Fruit fly (Drosophila melanogaster) whole organism, embryonic: ENCODE measurements around the gene CG32161.
A peak's percentile ranks its signal among the peaks of the same experiment; 100 is the strongest.

Experiments
- Aef1 ChIP-seq: fragments of 200-800 bp; sonication (Bioruptor generic); IDR thresholded peaks from 3 replicates; pipeline ENCODE4 v1.3.6; 2022; ENCODE audit warnings: missing biosample characterization, missing genetic modification characterization
- Antp ChIP-seq: fragments of 200-800 bp; sonication (Bioruptor generic); optimal IDR thresholded peaks from 3 replicates; lab custom pipeline; 2016; ENCODE audit warnings: missing biosample characterization, missing genetic modification characterization
- Atf3 ChIP-seq: fragments of 200-800 bp; sonication (Bioruptor generic); optimal IDR thresholded peaks from 3 replicates; lab custom pipeline; 2016; ENCODE audit warnings: missing biosample characterization, missing genetic modification characterization
- CG10209 ChIP-seq: fragments of 200-800 bp; sonication (Bioruptor generic); optimal IDR thresholded peaks from 3 replicates; lab custom pipeline; 2017; ENCODE audit warnings: missing biosample characterization, mild to moderate bottlenecking, missing genetic modification characterization, missing genetic modification reagents
- CG10565 ChIP-seq: fragments of 200-800 bp; sonication (Bioruptor generic); optimal IDR thresholded peaks from 3 replicates; lab custom pipeline; 2016; ENCODE audit warnings: missing biosample characterization, mild to moderate bottlenecking, missing genetic modification characterization
- CG11247 ChIP-seq: fragments of 200-800 bp; sonication (Bioruptor generic); IDR thresholded peaks from 2 replicates; pipeline ENCODE4 v1.3.6; 2022; ENCODE audit warnings: missing biosample characterization, missing genetic modification characterization
- CG12769 ChIP-seq: fragments of 200-800 bp; sonication (Bioruptor generic); optimal IDR thresholded peaks from 2 replicates; lab custom pipeline; 2019; ENCODE audit warnings: missing biosample characterization, mild to moderate bottlenecking, missing genetic modification characterization, moderate library complexity
- CG13424 ChIP-seq: fragments of 200-800 bp; sonication (Bioruptor generic); optimal IDR thresholded peaks from 2 replicates; lab custom pipeline; 2019; ENCODE audit warnings: missing biosample characterization, mild to moderate bottlenecking, missing genetic modification characterization, moderate library complexity
- CG13775 ChIP-seq: fragments of 200-800 bp; sonication (Bioruptor generic); optimal IDR thresholded peaks from 3 replicates; lab custom pipeline; 2017; ENCODE audit warnings: missing biosample characterization, mild to moderate bottlenecking, missing genetic modification characterization
- CG13894 ChIP-seq: fragments of 200-800 bp; sonication (Bioruptor generic); optimal IDR thresholded peaks from 3 replicates; lab custom pipeline; 2018; ENCODE audit warnings: missing biosample characterization, mild to moderate bottlenecking, missing genetic modification characterization, moderate library complexity
- CG15601 ChIP-seq: fragments of 200-800 bp; sonication (Bioruptor generic); optimal IDR thresholded peaks from 3 replicates; lab custom pipeline; 2019; ENCODE audit warnings: missing biosample characterization, mild to moderate bottlenecking, missing genetic modification characterization, moderate library complexity
- CG17385 ChIP-seq: fragments of 200-800 bp; sonication (Bioruptor generic); optimal IDR thresholded peaks from 3 replicates; lab custom pipeline; 2018; ENCODE audit warnings: missing biosample characterization, mild to moderate bottlenecking, missing genetic modification characterization
- CG18764 ChIP-seq: fragments of 200-800 bp; sonication (Bioruptor generic); optimal IDR thresholded peaks from 3 replicates; lab custom pipeline; 2016; ENCODE audit warnings: missing biosample characterization, missing genetic modification characterization
- CG34422 ChIP-seq: fragments of 200-800 bp; sonication (Bioruptor generic); IDR thresholded peaks from 3 replicates; pipeline ENCODE4 v1.3.6; 2022; ENCODE audit warnings: missing biosample characterization, missing genetic modification characterization
- CG43689 ChIP-seq: fragments of 200-800 bp; sonication (Bioruptor generic); IDR thresholded peaks from 2 replicates; pipeline ENCODE4 v1.3.6; 2022; ENCODE audit warnings: missing biosample characterization, missing genetic modification characterization
- CG5953 ChIP-seq: fragments of 200-800 bp; sonication (Bioruptor generic); IDR thresholded peaks from 2 replicates; pipeline ENCODE4 v1.3.6; 2022; ENCODE audit warnings: missing biosample characterization, missing genetic modification characterization
- CG7928 ChIP-seq: fragments of 200-800 bp; sonication (Bioruptor generic); optimal IDR thresholded peaks from 2 replicates; lab custom pipeline; 2017; ENCODE audit warnings: missing biosample characterization, mild to moderate bottlenecking, missing genetic modification characterization
- CG8359 ChIP-seq: fragments of 200-800 bp; sonication (Bioruptor generic); optimal IDR thresholded peaks from 2 replicates; lab custom pipeline; 2017; ENCODE audit warnings: missing biosample characterization, mild to moderate bottlenecking, missing genetic modification characterization, borderline replicate concordance
- CG9215 ChIP-seq: fragments of 200-800 bp; sonication (Bioruptor generic); IDR thresholded peaks from 2 replicates; pipeline ENCODE4 v1.3.6; 2022; ENCODE audit warnings: missing biosample characterization, missing genetic modification characterization
- HLHmδ ChIP-seq: fragments of 200-800 bp; sonication (Bioruptor generic); optimal IDR thresholded peaks from 2 replicates; lab custom pipeline; 2018; ENCODE audit warnings: missing biosample characterization, mild to moderate bottlenecking, missing genetic modification characterization, moderate library complexity
- Hand ChIP-seq: fragments of 200-800 bp; sonication (Bioruptor generic); optimal IDR thresholded peaks from 2 replicates; lab custom pipeline; 2017; ENCODE audit warnings: mild to moderate bottlenecking, missing biosample characterization, missing genetic modification reagents, missing genetic modification characterization
- HmgZ ChIP-seq: fragments of 200-800 bp; sonication (Bioruptor generic); optimal IDR thresholded peaks from 2 replicates; lab custom pipeline; 2018; ENCODE audit warnings: missing biosample characterization, mild to moderate bottlenecking, missing genetic modification characterization
- Lpt ChIP-seq: fragments of >200 bp; optimal IDR thresholded peaks from 2 replicates; lab custom pipeline; 2018; ENCODE audit warnings: missing biosample characterization, missing genetic modification characterization
- MESR4 ChIP-seq: fragments of 200-800 bp; sonication (Bioruptor generic); optimal IDR thresholded peaks from 2 replicates; lab custom pipeline; 2018; ENCODE audit warnings: missing biosample characterization, mild to moderate bottlenecking, missing genetic modification characterization, moderate library complexity
- Oaz ChIP-seq: fragments of 200-800 bp; sonication (Bioruptor generic); IDR thresholded peaks from 2 replicates; pipeline ENCODE4 v1.3.6; 2022; ENCODE audit warnings: missing biosample characterization, missing genetic modification characterization
- Sin3A ChIP-seq: fragments of >200 bp; optimal IDR thresholded peaks from 2 replicates; lab custom pipeline; 2018
- ato ChIP-seq: fragments of 200-800 bp; sonication (Bioruptor generic); IDR thresholded peaks from 2 replicates; pipeline ENCODE4 v1.3.6; 2022; ENCODE audit warnings: missing biosample characterization, missing genetic modification characterization; ENCODE audit not compliant: partially characterized antibody
- bsh ChIP-seq, 2 experiments: fragments of 200-800 bp; sonication (Bioruptor generic); optimal IDR thresholded peaks; 2 replicates each; lab custom pipeline; 2017 to 2018; ENCODE audit warnings: mild to moderate bottlenecking in 2 of 2, missing biosample characterization in 2 of 2, missing genetic modification characterization in 2 of 2, moderate library complexity in 1 of 2
- chn ChIP-seq: fragments of 200-800 bp; sonication (Bioruptor generic); optimal IDR thresholded peaks from 2 replicates; lab custom pipeline; 2016; ENCODE audit warnings: missing biosample characterization, missing genetic modification characterization
- exex ChIP-seq: fragments of 200-800 bp; sonication (Bioruptor generic); optimal IDR thresholded peaks from 4 replicates; lab custom pipeline; 2018; ENCODE audit warnings: missing biosample characterization, mild to moderate bottlenecking, missing genetic modification characterization, moderate library complexity
- fd96Cb ChIP-seq: fragments of 200-800 bp; sonication (Bioruptor generic); optimal IDR thresholded peaks from 2 replicates; lab custom pipeline; 2018; ENCODE audit warnings: missing biosample characterization, mild to moderate bottlenecking, missing genetic modification characterization, moderate library complexity
- gcm2 ChIP-seq: fragments of 200-800 bp; sonication (Bioruptor generic); optimal IDR thresholded peaks from 2 replicates; lab custom pipeline; 2016; ENCODE audit warnings: missing biosample characterization, missing genetic modification characterization
- hkb ChIP-seq, 2 experiments: fragments of 200-800 bp in 1 of 2; fragments of >200 bp in 1 of 2; sonication (Bioruptor generic) in 1 of 2; IDR thresholded peaks in 1 of 2; optimal IDR thresholded peaks in 1 of 2; 2 replicates each; pipeline versions ENCODE4 v1.3.6 to Lab custom; 2017 to 2022; ENCODE audit warnings: missing biosample characterization in 1 of 2, missing genetic modification characterization in 1 of 2
- kay ChIP-seq: fragments of 200-800 bp; sonication (Bioruptor generic); optimal IDR thresholded peaks from 2 replicates; lab custom pipeline; 2016; ENCODE audit warnings: missing biosample characterization, missing genetic modification characterization
- klu ChIP-seq: fragments of 200-800 bp; sonication (Bioruptor generic); IDR thresholded peaks from 2 replicates; pipeline ENCODE4 v1.3.6; 2022; ENCODE audit warnings: missing biosample characterization, missing genetic modification characterization
- knrl ChIP-seq: fragments of 200-800 bp; sonication (Bioruptor generic); IDR thresholded peaks from 3 replicates; pipeline ENCODE4 v1.3.6; 2022; ENCODE audit warnings: missing biosample characterization, missing genetic modification characterization; ENCODE audit not compliant: partially characterized antibody
- lab ChIP-seq: fragments of 200-800 bp; sonication (Bioruptor generic); optimal IDR thresholded peaks from 3 replicates; lab custom pipeline; 2017; ENCODE audit warnings: missing biosample characterization, missing genetic modification characterization, mild to moderate bottlenecking, moderate library complexity, missing genetic modification reagents
- lilli ChIP-seq: fragments of 200-800 bp; sonication (Bioruptor generic); optimal IDR thresholded peaks from 3 replicates; lab custom pipeline; 2016; ENCODE audit warnings: missing biosample characterization, missing genetic modification characterization
- lov ChIP-seq, 2 experiments: fragments of 200-800 bp in 1 of 2; fragments of >200 bp in 1 of 2; sonication (Bioruptor generic) in 1 of 2; IDR thresholded peaks in 1 of 2; optimal IDR thresholded peaks in 1 of 2; 2 replicates in 1 of 2; 3 replicates in 1 of 2; pipeline versions ENCODE4 v1.3.6 to Lab custom; 2017 to 2022; ENCODE audit warnings: missing biosample characterization in 1 of 2, missing genetic modification characterization in 1 of 2
- nerfin-1 ChIP-seq: fragments of 200-800 bp; sonication (Bioruptor generic); optimal IDR thresholded peaks from 3 replicates; lab custom pipeline; 2019; ENCODE audit warnings: missing biosample characterization, mild to moderate bottlenecking, missing genetic modification characterization, moderate library complexity
- pb ChIP-seq: fragments of 200-800 bp; sonication (Bioruptor generic); optimal IDR thresholded peaks from 3 replicates; lab custom pipeline; 2016; ENCODE audit warnings: missing biosample characterization, missing genetic modification characterization
- pfk ChIP-seq: fragments of 200-800 bp; sonication (Bioruptor generic); optimal IDR thresholded peaks from 2 replicates; lab custom pipeline; 2018; ENCODE audit warnings: missing biosample characterization, mild to moderate bottlenecking, missing genetic modification characterization, moderate library complexity
- rib ChIP-seq: fragments of 200-800 bp; sonication (Bioruptor generic); IDR thresholded peaks from 2 replicates; pipeline ENCODE4 v1.3.6; 2022; ENCODE audit warnings: missing biosample characterization, missing genetic modification characterization
- ssp ChIP-seq: fragments of 200-800 bp; sonication (Bioruptor generic); IDR thresholded peaks from 2 replicates; pipeline ENCODE4 v1.3.6; 2022; ENCODE audit warnings: missing biosample characterization, missing genetic modification characterization
- tio ChIP-seq: fragments of 200-800 bp; sonication (Bioruptor generic); optimal IDR thresholded peaks from 2 replicates; lab custom pipeline; 2017; ENCODE audit warnings: missing biosample characterization, missing genetic modification characterization, inconsistent platforms
- vnd ChIP-seq: fragments of 200-800 bp; sonication (Bioruptor generic); IDR thresholded peaks from 3 replicates; pipeline ENCODE4 v1.3.6; 2022; ENCODE audit warnings: missing biosample characterization, missing genetic modification characterization; ENCODE audit not compliant: partially characterized antibody
- wdn ChIP-seq: fragments of 200-800 bp; sonication (Bioruptor generic); IDR thresholded peaks from 2 replicates; pipeline ENCODE4 v1.3.6; 2022; ENCODE audit warnings: missing biosample characterization, missing genetic modification characterization
- wor ChIP-seq: fragments of 200-800 bp; sonication (Bioruptor generic); IDR thresholded peaks from 2 replicates; pipeline ENCODE4 v1.3.6; 2022; ENCODE audit warnings: missing biosample characterization, missing genetic modification characterization

The CG32161 gene

DNA sequence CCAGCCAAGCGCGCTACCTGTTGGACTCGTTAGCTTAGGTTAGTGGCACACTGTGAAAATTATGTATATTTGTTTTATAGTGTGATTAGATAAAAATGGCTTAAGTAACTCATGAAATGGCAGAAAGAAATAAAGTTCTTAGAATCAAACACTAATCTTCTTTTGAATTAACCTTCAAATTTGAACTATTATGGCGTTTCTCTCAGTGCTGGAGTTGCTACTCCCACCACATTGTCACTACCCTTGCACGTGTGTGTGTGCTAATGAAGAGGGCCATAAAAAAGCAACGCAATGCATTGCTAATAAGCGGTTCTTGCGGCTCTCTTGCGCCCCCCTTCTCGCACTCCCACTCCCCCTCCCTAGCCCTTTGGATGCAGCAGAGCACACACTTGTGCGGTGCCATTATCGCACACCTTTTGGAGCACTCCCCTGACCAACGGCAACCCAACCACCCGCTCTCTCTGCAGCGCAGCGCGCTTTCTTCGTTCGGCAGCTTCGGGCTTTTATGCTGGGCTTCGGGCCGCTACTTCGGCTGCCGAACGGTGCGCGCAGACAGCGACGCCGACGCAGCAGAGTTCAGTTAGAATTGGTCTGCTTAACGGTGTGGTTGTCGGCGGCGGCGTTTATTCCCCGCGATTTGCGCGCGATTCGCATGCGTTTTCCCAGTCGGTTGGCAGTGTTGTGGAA lies 44.8 kb downstream of the CG32161 start (continued):
- TF ChIP-seq vnd, result 0 out of 3 replicates have a peak, but pooled peaks have one; percentile 25
- peak; percentile 52; the same call in 1 of the 2 replicates for TF ChIP-seq CG43689 (GFP tag; lab: Robert Waterston, UW)
- peak; percentile 82 for TF ChIP-seq Oaz (GFP tag; lab: Robert Waterston, UW)
- TF ChIP-seq tio (GFP tag; lab: Kevin White, UChicago), result peak; percentile 87
- peak; percentile 87 for TF ChIP-seq lab
- TF ChIP-seq CG7928, result peak; percentile 51
- peak; percentile 66 for TF ChIP-seq CG12769 (tag; lab: Kevin White, UChicago)
- TF ChIP-seq kay (GFP tag; lab: Kevin White, UChicago), result peak; percentile 68
- peak; percentile 75 for TF ChIP-seq wdn (GFP tag; lab: Robert Waterston, UW)
- no peak for TF ChIP-seq lov (optimal IDR thresholded peaks at IDR 0.05; lab: Kevin White, UChicago)
- TF ChIP-seq lov (GFP tag; IDR thresholded peaks at IDR 0.05; lab: Robert Waterston, UW), result peak; percentile 90
- peak; percentile 79 for TF ChIP-seq klu (GFP tag; lab: Robert Waterston, UW)
- TF ChIP-seq CG10209 (GFP tag; lab: Kevin White, UChicago), result peak; percentile 86
- peak; percentile 81 for TF ChIP-seq CG13775
- peak; percentile 82 for TF ChIP-seq chn
- no peak for TF ChIP-seq Lpt
- peak; percentile 74 for TF ChIP-seq lilli (GFP tag; lab: Kevin White, UChicago)
- TF ChIP-seq pb (GFP tag; lab: Kevin White, UChicago), result peak; percentile 69
- peak; percentile 92 for TF ChIP-seq CG15601 (tag; lab: Kevin White, UChicago)
- peak; percentile 92 for TF ChIP-seq CG13424 (tag; lab: Kevin White, UChicago)
- peak; percentile 89 for TF ChIP-seq CG34422 (GFP tag; lab: Robert Waterston, UW)
- TF ChIP-seq CG17385 (GFP tag; lab: Kevin White, UChicago), result peak; percentile 88
- peak; percentile 88 for TF ChIP-seq nerfin-1 (tag; lab: Kevin White, UChicago)
- peak; percentile 65 for TF ChIP-seq CG9215 (GFP tag; lab: Robert Waterston, UW)
- TF ChIP-seq ato (GFP tag; lab: Robert Waterston, UW), result 0 out of 2 replicates have a peak, but pooled peaks have one; percentile 30
- TF ChIP-seq rib (GFP tag; lab: Robert Waterston, UW), result peak; percentile 76
- TF ChIP-seq HmgZ, result peak; percentile 62
- TF ChIP-seq fd96Cb (tag; lab: Kevin White, UChicago), result peak; percentile 93
- peak; percentile 23 for TF ChIP-seq MESR4 (GFP tag; lab: Kevin White, UChicago)
- TF ChIP-seq wor (GFP tag; lab: Robert Waterston, UW), result peak; percentile 94
- peak; percentile 1 for TF ChIP-seq HLHmδ (GFP tag; lab: Kevin White, UChicago)
- peak; percentile 85 for TF ChIP-seq CG18764 (GFP tag; lab: Kevin White, UChicago)
- peak; percentile 90 for TF ChIP-seq CG5953 (GFP tag; lab: Robert Waterston, UW)
- peak; percentile 86 for TF ChIP-seq ssp (GFP tag; lab: Robert Waterston, UW)
- peak; percentile 26; the same call in 1 of the 3 replicates for TF ChIP-seq knrl
- peak; percentile 89 for TF ChIP-seq Aef1 (GFP tag; lab: Robert Waterston, UW)
- no peak for TF ChIP-seq hkb (optimal IDR thresholded peaks at IDR 0.05; lab: Kevin White, UChicago)
- TF ChIP-seq hkb (GFP tag; IDR thresholded peaks at IDR 0.05; lab: Robert Waterston, UW), result peak; percentile 95
- TF ChIP-seq pfk (GFP tag; lab: Kevin White, UChicago), result no peak
- peak; percentile 77 for TF ChIP-seq gcm2 (GFP tag; lab: Kevin White, UChicago)
- peak; percentile 88 for TF ChIP-seq Antp (GFP tag; lab: Kevin White, UChicago)
- TF ChIP-seq CG13894, result no peak
- no peak for TF ChIP-seq Sin3A (lab: Kevin White, UChicago)
- peak; percentile 53 for TF ChIP-seq exex (tag; lab: Kevin White, UChicago)
- TF ChIP-seq CG11247, result peak; percentile 80
- TF ChIP-seq CG8359 (GFP tag; lab: Kevin White, UChicago), result peak; percentile 100
- TF ChIP-seq bsh (GFP tag; optimal IDR thresholded peaks at IDR 0.05; lab: Kevin White, UChicago), result peak; percentile 59 to 97
- TF ChIP-seq CG10565 (GFP tag; lab: Kevin White, UChicago), result peak; percentile 43
- TF ChIP-seq Atf3, result peak; percentile 78
- TF ChIP-seq Hand (GFP tag; lab: Kevin White, UChicago), result peak; percentile 28
